Worm (Caenorhabditis elegans) whole organism, L4/young adult: ENCODE measurements around the gene ZK1251.3.
A peak's percentile ranks its signal among the peaks of the same experiment; 100 is the strongest.

ENCODE experiments used
- W03F9.2 ChIP-seq: fragments of 150-350 bp; optimal IDR thresholded peaks from 2 replicates; lab custom pipeline; 2014; ENCODE audit warnings: missing biosample characterization, missing genetic modification characterization
- dao-5 ChIP-seq: sonication (generic microtip); optimal IDR thresholded peaks from 2 replicates; lab custom pipeline; 2016; ENCODE audit warnings: missing genotype, missing genetic modification characterization, moderate library complexity, missing compliant biosample characterization
- him-1 ChIP-seq: sonication (generic microtip); optimal IDR thresholded peaks from 2 replicates; lab custom pipeline; 2016; ENCODE audit warnings: missing genotype, missing genetic modification reagents, missing genetic modification characterization, missing compliant biosample characterization

ZK1251.3 gene

ce11 chrIV:9683433-9683832, at the start of gene ZK1251.3, which contains the start of gene htas-1:
ZK1251.3 (plus strand) TSS chrIV:9683658.
htas-1 (minus strand) TSS chrIV:9683533.
- no peak for TF ChIP-seq W03F9.2 (tag; lab: Kevin White, UChicago)
- no peak for TF ChIP-seq dao-5 (tag; lab: Kevin White, UChicago)
- no peak for TF ChIP-seq him-1 (tag; lab: Kevin White, UChicago)

- TF ChIP-seq dao-5 (tag; lab: Kevin White, UChicago) (no peak), him-1 (tag; lab: Kevin White, UChicago) (no peak), W03F9.2 (tag; lab: Kevin White, UChicago) (no peak)
Measured at ce11 chrIV:9633889-9634288, 49.6 kb upstream of the ZK1251.3 start.

ce11 chrIV:9634848-9635247, 48.6 kb upstream of the ZK1251.3 start, which contains the start of gene mca-1:
mca-1 (minus strand) TSS chrIV:9634948.
- no peak for TF ChIP-seq him-1 (tag; lab: Kevin White, UChicago)
- no peak for TF ChIP-seq dao-5 (tag; lab: Kevin White, UChicago)
- no peak for TF ChIP-seq W03F9.2 (tag; lab: Kevin White, UChicago)

- TF ChIP-seq W03F9.2 (tag; lab: Kevin White, UChicago) (no peak), dao-5 (tag; lab: Kevin White, UChicago) (no peak), him-1 (tag; lab: Kevin White, UChicago) (no peak)
Measured at ce11 chrIV:9641925-9642324, 41.5 kb upstream of the ZK1251.3 start, which contains the start of gene del-2. del-2 (minus strand) TSS chrIV:9642025.

ce11 chrIV:9643188-9643587, 40.3 kb upstream of the ZK1251.3 start, which contains the start of gene degl-2:
degl-2 (plus strand) TSS chrIV:9643488.
- TF ChIP-seq him-1 (tag; lab: Kevin White, UChicago): no peak
- TF ChIP-seq dao-5 (tag; lab: Kevin White, UChicago): no peak
- no peak for TF ChIP-seq W03F9.2 (tag; lab: Kevin White, UChicago)

- TF ChIP-seq dao-5 (tag; lab: Kevin White, UChicago) (no peak), W03F9.2 (tag; lab: Kevin White, UChicago) (peak; percentile 44)
Measured at ce11 chrIV:9647789-9648361, 35.6 kb upstream of the ZK1251.3 start, which contains the start of gene amph-1. amph-1 (minus strand) TSS chrIV:9647873.

- no peak for TF ChIP-seq W03F9.2 (tag; lab: Kevin White, UChicago)
- no peak for TF ChIP-seq him-1 (tag; lab: Kevin White, UChicago)
- no peak for TF ChIP-seq dao-5 (tag; lab: Kevin White, UChicago)
Measured at ce11 chrIV:9648682-9649081, 34.8 kb upstream of the ZK1251.3 start, which contains the start of gene srm-3. srm-3 (plus strand) TSS chrIV:9648982.

- TF ChIP-seq dao-5 (tag; lab: Kevin White, UChicago) (no peak), him-1 (tag; lab: Kevin White, UChicago) (no peak), W03F9.2 (tag; lab: Kevin White, UChicago) (peak; percentile 37)
Measured at ce11 chrIV:9651234-9651633, 32.2 kb upstream of the ZK1251.3 start, which contains the start of gene chca-1. chca-1 (plus strand) TSS chrIV:9651394.

- TF ChIP-seq W03F9.2 (tag; lab: Kevin White, UChicago) (no peak), dao-5 (tag; lab: Kevin White, UChicago) (no peak), him-1 (tag; lab: Kevin White, UChicago) (no peak)
Measured at ce11 chrIV:9653184-9653583, 30.3 kb upstream of the ZK1251.3 start, which contains the start of gene F58G6.3. F58G6.3 (plus strand) TSS chrIV:9653535.

ce11 chrIV:9654017-9654416, 29.4 kb upstream of the ZK1251.3 start, which contains the start of gene F58G6.7:
F58G6.7 (plus strand) TSS chrIV:9654317.
- TF ChIP-seq dao-5 (tag; lab: Kevin White, UChicago): no peak
- no peak for TF ChIP-seq W03F9.2 (tag; lab: Kevin White, UChicago)
- no peak for TF ChIP-seq him-1 (tag; lab: Kevin White, UChicago)

ce11 chrIV:9655556-9655955, 27.9 kb upstream of the ZK1251.3 start:
- TF ChIP-seq dao-5 (tag; lab: Kevin White, UChicago) (no peak), him-1 (tag; lab: Kevin White, UChicago) (no peak), W03F9.2 (tag; lab: Kevin White, UChicago) (no peak)

- TF ChIP-seq him-1 (tag; lab: Kevin White, UChicago): no peak
- TF ChIP-seq W03F9.2 (tag; lab: Kevin White, UChicago): no peak
- TF ChIP-seq dao-5 (tag; lab: Kevin White, UChicago): no peak
Measured at ce11 chrIV:9657753-9658152, 25.7 kb upstream of the ZK1251.3 start, which contains the start of gene acc-1. acc-1 (plus strand) TSS chrIV:9658053.

- no peak for TF ChIP-seq W03F9.2 (tag; lab: Kevin White, UChicago)
- TF ChIP-seq dao-5 (tag; lab: Kevin White, UChicago): no peak
- no peak for TF ChIP-seq him-1 (tag; lab: Kevin White, UChicago)
Measured at ce11 chrIV:9659999-9660398, 23.5 kb upstream of the ZK1251.3 start.
